Fruit fly (Drosophila melanogaster) Kc167 (cell line): ENCODE results near the gene gammaTub23C.

Experiments used
- Myc ChIP-seq: fragments of >200 bp; optimal IDR thresholded peaks from 2 replicates; lab custom pipeline; 2017; ENCODE audit warnings: missing external identifiers
- Sin3A ChIP-seq: fragments of >200 bp; optimal IDR thresholded peaks from 2 replicates; lab custom pipeline; 2018; ENCODE audit warnings: missing external identifiers
- h ChIP-seq: fragments of >200 bp; optimal IDR thresholded peaks from 3 replicates; lab custom pipeline; 2018; ENCODE audit warnings: missing external identifiers
- insv ChIP-seq: fragments of >200 bp; optimal IDR thresholded peaks from 3 replicates; lab custom pipeline; 2018; ENCODE audit warnings: missing external identifiers
- psq ChIP-seq: fragments of >200 bp; optimal IDR thresholded peaks from 2 replicates; lab custom pipeline; 2017; ENCODE audit warnings: missing external identifiers
- ttk ChIP-seq: sonication (Bioruptor generic); optimal IDR thresholded peaks from 2 replicates; lab custom pipeline; 2017; ENCODE audit warnings: missing external identifiers

dm6 chr2L:2931555-2932131 lies 41.0 kb upstream of the gammaTub23C start:
- no peak for TF ChIP-seq h (lab: Kevin White, UChicago)
- TF ChIP-seq insv: no peak
- TF ChIP-seq ttk (lab: Kevin White, UChicago): no peak
- no peak for TF ChIP-seq Myc (lab: Kevin White, UChicago)
- no peak for TF ChIP-seq Sin3A (lab: Kevin White, UChicago)
- TF ChIP-seq psq (lab: Kevin White, UChicago): no peak
